Fruit fly (Drosophila melanogaster) whole organism, embryonic: Measurements from ENCODE around the gene Pex3.
A peak's percentile ranks its signal among the peaks of the same experiment; 100 is the strongest.

Experiments
- ATbp ChIP-seq: fragments of 200-800 bp; sonication (Bioruptor generic); optimal IDR thresholded peaks from 2 replicates; lab custom pipeline; 2017; ENCODE audit warnings: missing biosample characterization, mild to moderate bottlenecking, missing genetic modification characterization, missing genetic modification reagents
- Ada2b ChIP-seq: fragments of 200-800 bp; sonication (Bioruptor generic); IDR thresholded peaks from 2 replicates; pipeline ENCODE4 v1.3.6; 2022; ENCODE audit warnings: missing biosample characterization, missing genetic modification characterization
- Adf1 ChIP-seq: fragments of 200-800 bp; sonication (Bioruptor generic); IDR thresholded peaks from 2 replicates; pipeline ENCODE4 v1.3.6; 2022; ENCODE audit warnings: missing biosample characterization, missing genetic modification characterization
- CG10147 ChIP-seq: fragments of 200-800 bp; sonication (Bioruptor generic); optimal IDR thresholded peaks from 2 replicates; lab custom pipeline; 2019; ENCODE audit warnings: missing biosample characterization, mild to moderate bottlenecking, missing genetic modification characterization, moderate library complexity
- CG11695 ChIP-seq: fragments of 200-800 bp; sonication (Bioruptor generic); IDR thresholded peaks from 3 replicates; pipeline ENCODE4 v1.3.6; 2022; ENCODE audit warnings: missing biosample characterization, missing genetic modification characterization
- CG14710 ChIP-seq: fragments of 200-800 bp; sonication (Bioruptor generic); optimal IDR thresholded peaks from 3 replicates; lab custom pipeline; 2019; ENCODE audit warnings: missing biosample characterization, mild to moderate bottlenecking, missing genetic modification characterization, moderate library complexity
- CG16813 ChIP-seq: fragments of 200-800 bp; sonication (Bioruptor generic); IDR thresholded peaks from 3 replicates; pipeline ENCODE4 v1.3.6; 2022; ENCODE audit warnings: missing biosample characterization, missing genetic modification characterization; ENCODE audit not compliant: partially characterized antibody
- CG17612 ChIP-seq: fragments of 200-800 bp; sonication (Bioruptor generic); IDR thresholded peaks from 2 replicates; pipeline ENCODE4 v1.3.6; 2022; ENCODE audit warnings: missing biosample characterization, missing genetic modification characterization
- CG17802 ChIP-seq: fragments of 200-800 bp; sonication (Bioruptor generic); optimal IDR thresholded peaks from 2 replicates; lab custom pipeline; 2018; ENCODE audit warnings: missing biosample characterization, mild to moderate bottlenecking, missing genetic modification characterization, moderate library complexity
- CG2199 ChIP-seq: fragments of 200-800 bp; sonication (Bioruptor generic); IDR thresholded peaks from 3 replicates; pipeline ENCODE4 v1.3.6; 2022; ENCODE audit warnings: missing biosample characterization, missing genetic modification characterization
- CG2202 ChIP-seq: fragments of 200-800 bp; sonication (Bioruptor generic); optimal IDR thresholded peaks from 2 replicates; lab custom pipeline; 2018; ENCODE audit warnings: missing biosample characterization, mild to moderate bottlenecking, missing genetic modification characterization
- CG4707 ChIP-seq: fragments of 200-800 bp; sonication (Bioruptor generic); optimal IDR thresholded peaks from 2 replicates; lab custom pipeline; 2018; ENCODE audit warnings: missing biosample characterization, mild to moderate bottlenecking, missing genetic modification characterization, moderate library complexity
- CG9437 ChIP-seq: fragments of 200-800 bp; sonication (Bioruptor generic); optimal IDR thresholded peaks from 2 replicates; lab custom pipeline; 2018; ENCODE audit warnings: missing biosample characterization, mild to moderate bottlenecking, missing genetic modification characterization
- CG9932 ChIP-seq: fragments of 200-800 bp; sonication (Bioruptor generic); IDR thresholded peaks from 2 replicates; pipeline ENCODE4 v1.3.6; 2022; ENCODE audit warnings: missing biosample characterization, missing genetic modification characterization
- Dbx ChIP-seq: fragments of 200-800 bp; sonication (Bioruptor generic); IDR thresholded peaks from 3 replicates; pipeline ENCODE4 v1.3.6; 2022; ENCODE audit warnings: missing biosample characterization, missing genetic modification characterization
- Dek ChIP-seq: fragments of 200-800 bp; sonication (Bioruptor generic); optimal IDR thresholded peaks from 3 replicates; lab custom pipeline; 2019; ENCODE audit warnings: missing biosample characterization, mild to moderate bottlenecking, missing genetic modification characterization, moderate library complexity
- Doc3 ChIP-seq: fragments of 200-800 bp; sonication (Bioruptor generic); IDR thresholded peaks from 3 replicates; pipeline ENCODE4 v1.3.6; 2022; ENCODE audit warnings: missing biosample characterization, missing genetic modification characterization; ENCODE audit not compliant: partially characterized antibody
- HmgZ ChIP-seq: fragments of 200-800 bp; sonication (Bioruptor generic); optimal IDR thresholded peaks from 2 replicates; lab custom pipeline; 2018; ENCODE audit warnings: missing biosample characterization, mild to moderate bottlenecking, missing genetic modification characterization
- Hr3 ChIP-seq: fragments of 200-800 bp; sonication (Bioruptor generic); optimal IDR thresholded peaks from 3 replicates; lab custom pipeline; 2016; ENCODE audit warnings: missing biosample characterization, missing genetic modification characterization
- MESR4 ChIP-seq: fragments of 200-800 bp; sonication (Bioruptor generic); optimal IDR thresholded peaks from 2 replicates; lab custom pipeline; 2018; ENCODE audit warnings: missing biosample characterization, mild to moderate bottlenecking, missing genetic modification characterization, moderate library complexity
- Opbp ChIP-seq: fragments of 200-800 bp; sonication (Bioruptor generic); IDR thresholded peaks from 3 replicates; pipeline ENCODE4 v1.3.6; 2022; ENCODE audit warnings: missing biosample characterization, missing genetic modification characterization; ENCODE audit not compliant: partially characterized antibody
- Rfx ChIP-seq: fragments of 200-800 bp; sonication (Bioruptor generic); IDR thresholded peaks from 2 replicates; pipeline ENCODE4 v1.3.6; 2022; ENCODE audit warnings: missing biosample characterization, missing genetic modification characterization
- Spps ChIP-seq: fragments of 200-800 bp; sonication (Bioruptor generic); optimal IDR thresholded peaks from 2 replicates; lab custom pipeline; 2018; ENCODE audit warnings: missing biosample characterization, mild to moderate bottlenecking, missing genetic modification characterization
- TFAM ChIP-seq: fragments of 200-800 bp; sonication (Bioruptor generic); optimal IDR thresholded peaks from 2 replicates; lab custom pipeline; 2017; ENCODE audit warnings: missing biosample characterization, missing genetic modification characterization, inconsistent platforms
- aop ChIP-seq: fragments of 200-800 bp; sonication (Bioruptor generic); IDR thresholded peaks from 2 replicates; pipeline ENCODE4 v1.3.6; 2022; ENCODE audit warnings: missing biosample characterization, missing genetic modification characterization
- ap ChIP-seq: fragments of 200-800 bp; sonication (Bioruptor generic); IDR thresholded peaks from 2 replicates; pipeline ENCODE4 v1.3.6; 2022; ENCODE audit warnings: missing biosample characterization, missing genetic modification characterization
- chinmo ChIP-seq: fragments of 200-800 bp; sonication (Bioruptor generic); IDR thresholded peaks from 4 replicates; pipeline ENCODE4 v1.3.6; 2022; ENCODE audit warnings: missing biosample characterization, missing genetic modification characterization; ENCODE audit not compliant: partially characterized antibody
- dysf ChIP-seq: fragments of 200-800 bp; sonication (Bioruptor generic); IDR thresholded peaks from 3 replicates; pipeline ENCODE4 v1.3.6; 2022; ENCODE audit warnings: missing biosample characterization, missing genetic modification characterization
- ewg ChIP-seq: fragments of 200-800 bp; sonication (Bioruptor generic); optimal IDR thresholded peaks from 3 replicates; lab custom pipeline; 2017; ENCODE audit warnings: mild to moderate bottlenecking, missing biosample characterization, missing genetic modification reagents, missing genetic modification characterization
- gem ChIP-seq: fragments of 200-800 bp; sonication (Bioruptor generic); optimal IDR thresholded peaks from 2 replicates; lab custom pipeline; 2019; ENCODE audit warnings: missing biosample characterization, mild to moderate bottlenecking, missing genetic modification characterization, moderate library complexity
- gro ChIP-seq: fragments of 200-800 bp; sonication (Bioruptor generic); optimal IDR thresholded peaks from 2 replicates; lab custom pipeline; 2016; ENCODE audit warnings: missing biosample characterization, missing genetic modification characterization
- mld ChIP-seq: fragments of 200-800 bp; sonication (Bioruptor generic); IDR thresholded peaks from 3 replicates; pipeline ENCODE4 v1.3.6; 2022; ENCODE audit warnings: missing biosample characterization, missing genetic modification characterization; ENCODE audit not compliant: partially characterized antibody
- nmo ChIP-seq: fragments of 200-800 bp; sonication (Bioruptor generic); optimal IDR thresholded peaks from 2 replicates; lab custom pipeline; 2018; ENCODE audit warnings: missing biosample characterization, mild to moderate bottlenecking, missing genetic modification characterization, moderate library complexity
- nom ChIP-seq: fragments of 200-800 bp; sonication (Bioruptor generic); optimal IDR thresholded peaks from 2 replicates; lab custom pipeline; 2017; ENCODE audit warnings: missing biosample characterization, missing genetic modification characterization, mild to moderate bottlenecking, moderate library complexity, missing genetic modification reagents
- onecut ChIP-seq: fragments of 200-800 bp; sonication (Bioruptor generic); IDR thresholded peaks from 2 replicates; pipeline ENCODE4 v1.3.6; 2022; ENCODE audit warnings: missing biosample characterization, missing genetic modification characterization
- org-1 ChIP-seq: fragments of 200-800 bp; sonication (Bioruptor generic); optimal IDR thresholded peaks from 2 replicates; lab custom pipeline; 2017; ENCODE audit warnings: missing biosample characterization, missing genetic modification characterization
- pum ChIP-seq: fragments of 200-800 bp; sonication (Bioruptor generic); optimal IDR thresholded peaks from 2 replicates; lab custom pipeline; 2016; ENCODE audit warnings: missing biosample characterization, missing genetic modification characterization
- repo ChIP-seq: fragments of 200-800 bp; sonication (Bioruptor generic); optimal IDR thresholded peaks from 2 replicates; lab custom pipeline; 2016; ENCODE audit warnings: missing biosample characterization, missing genetic modification characterization
- ro ChIP-seq: fragments of 200-800 bp; sonication (Bioruptor generic); IDR thresholded peaks from 2 replicates; pipeline ENCODE4 v1.3.6; 2022; ENCODE audit warnings: missing biosample characterization, missing genetic modification characterization
- sim ChIP-seq: fragments of 200-800 bp; sonication (Bioruptor generic); IDR thresholded peaks from 2 replicates; pipeline ENCODE4 v1.3.6; 2022; ENCODE audit warnings: missing biosample characterization, missing genetic modification characterization
- sisA ChIP-seq: fragments of 200-800 bp; sonication (Bioruptor generic); IDR thresholded peaks from 2 replicates; pipeline ENCODE4 v1.3.6; 2022; ENCODE audit warnings: missing biosample characterization, missing genetic modification characterization
- slbo ChIP-seq: fragments of 200-800 bp; sonication (Bioruptor generic); IDR thresholded peaks from 2 replicates; pipeline ENCODE4 v1.3.6; 2022; ENCODE audit warnings: missing biosample characterization, missing genetic modification characterization
- sob ChIP-seq: fragments of 200-800 bp; sonication (Bioruptor generic); IDR thresholded peaks from 2 replicates; pipeline ENCODE4 v1.3.6; 2022; ENCODE audit warnings: missing biosample characterization, missing genetic modification characterization
- stc ChIP-seq: fragments of 200-800 bp; sonication (Bioruptor generic); IDR thresholded peaks from 2 replicates; pipeline ENCODE4 v1.3.6; 2022; ENCODE audit warnings: missing biosample characterization, missing genetic modification characterization
- stwl ChIP-seq: fragments of 200-800 bp; sonication (Bioruptor generic); optimal IDR thresholded peaks from 3 replicates; lab custom pipeline; 2018; ENCODE audit warnings: missing biosample characterization, mild to moderate bottlenecking, missing genetic modification characterization, moderate library complexity
- toy ChIP-seq: fragments of 200-800 bp; sonication (Bioruptor generic); IDR thresholded peaks from 2 replicates; pipeline ENCODE4 v1.3.6; 2022; ENCODE audit warnings: missing biosample characterization, missing genetic modification characterization
- trh ChIP-seq: fragments of 200-800 bp; sonication (Bioruptor generic); optimal IDR thresholded peaks from 2 replicates; lab custom pipeline; 2016; ENCODE audit warnings: missing biosample characterization, missing genetic modification characterization
- z ChIP-seq: fragments of 200-800 bp; sonication (Bioruptor generic); IDR thresholded peaks from 3 replicates; pipeline ENCODE4 v1.3.6; 2022; ENCODE audit warnings: missing biosample characterization, missing genetic modification characterization
- zf30C ChIP-seq: fragments of 200-800 bp; sonication (Bioruptor generic); optimal IDR thresholded peaks from 3 replicates; lab custom pipeline; 2018; ENCODE audit warnings: missing biosample characterization, mild to moderate bottlenecking, missing genetic modification characterization

Gene Pex3

DNA sequence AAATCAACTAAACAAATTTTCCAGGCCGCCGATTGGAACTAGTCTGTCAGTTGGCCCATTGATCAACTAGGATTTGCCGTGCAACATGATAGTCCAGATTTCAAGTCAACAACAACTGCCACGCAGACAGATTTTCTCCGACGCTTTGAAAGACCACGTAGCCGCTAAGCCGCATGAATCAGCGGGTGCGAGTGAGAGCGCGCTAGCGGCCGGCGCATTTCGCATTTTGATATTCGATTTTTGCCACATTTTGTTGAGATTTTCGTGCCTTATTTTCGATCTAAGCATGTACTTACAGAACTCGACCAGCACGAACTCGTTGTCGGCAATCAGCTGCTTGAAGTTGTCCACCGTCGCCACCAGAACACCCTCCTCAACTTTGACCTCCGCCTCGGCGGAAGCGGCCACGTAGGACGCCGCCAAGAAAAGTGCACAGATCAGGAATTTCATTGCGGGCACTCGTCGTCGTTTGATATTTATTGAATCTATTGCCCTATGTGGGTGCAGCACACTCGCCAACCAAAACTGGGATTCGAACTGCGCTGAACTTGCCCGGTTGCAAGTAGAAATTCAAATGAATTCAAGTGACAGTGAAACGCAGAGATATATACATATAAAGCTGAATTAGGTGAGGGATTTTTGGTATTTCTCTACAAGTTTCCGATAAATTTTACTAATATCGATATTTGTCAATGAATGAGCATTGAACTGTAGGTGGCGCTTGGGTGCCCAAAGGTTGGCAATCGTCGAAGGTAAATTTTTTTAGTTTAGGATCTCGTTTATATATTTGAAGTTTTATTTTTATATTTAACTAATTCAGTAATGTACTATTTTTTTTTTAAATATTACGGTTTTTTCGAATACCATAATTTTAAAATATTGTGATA, 1.9 kb upstream of the Pex3 start, which contains the start of gene Pdi (continued):
- TF ChIP-seq sim (GFP tag; lab: Robert Waterston, UW) (no peak), gem (tag; lab: Kevin White, UChicago) (peak; percentile 32), sob (GFP tag; lab: Robert Waterston, UW) (peak; percentile 60; the same call in 1 of the 2 replicates), TFAM (GFP tag; lab: Kevin White, UChicago) (no peak), trh (GFP tag; lab: Kevin White, UChicago) (peak; percentile 1), aop (GFP tag; lab: Robert Waterston, UW) (no peak), ewg (GFP tag; lab: Kevin White, UChicago) (peak; percentile 10), gro (GFP tag; lab: Kevin White, UChicago) (peak; percentile 50), Rfx (GFP tag; lab: Robert Waterston, UW) (peak; percentile 59), ap (GFP tag; lab: Robert Waterston, UW) (no peak), stwl (tag; lab: Kevin White, UChicago) (peak; percentile 79), CG14710 (peak; percentile 59), slbo (GFP tag; lab: Robert Waterston, UW) (no peak), zf30C (GFP tag; lab: Kevin White, UChicago) (no peak), Adf1 (GFP tag; lab: Robert Waterston, UW) (0 out of 2 replicates have a peak, but pooled peaks have one; percentile 7), dysf (GFP tag; lab: Robert Waterston, UW) (no peak), CG17612 (no peak), chinmo (GFP tag; lab: Robert Waterston, UW) (peak; percentile 76; the same call in 2 of the 4 replicates), CG4707 (GFP tag; lab: Kevin White, UChicago) (peak; percentile 25), CG9932 (no peak), CG2202 (tag; lab: Kevin White, UChicago) (peak; percentile 12), CG10147 (GFP tag; lab: Kevin White, UChicago) (no peak), org-1 (GFP tag; lab: Kevin White, UChicago) (no peak), Hr3 (GFP tag; lab: Kevin White, UChicago) (peak; percentile 9), z (GFP tag; lab: Robert Waterston, UW) (no peak), CG17802 (tag; lab: Kevin White, UChicago) (no peak), Spps (tag; lab: Kevin White, UChicago) (peak; percentile 16), MESR4 (GFP tag; lab: Kevin White, UChicago) (peak; percentile 79), mld (GFP tag; lab: Robert Waterston, UW) (peak; percentile 46; the same call in 1 of the 3 replicates), Doc3 (peak; percentile 57), stc (no peak), Dbx (GFP tag; lab: Robert Waterston, UW) (0 out of 3 replicates have a peak, but pooled peaks have one; percentile 33), pum (GFP tag; lab: Kevin White, UChicago) (no peak), CG2199 (GFP tag; lab: Robert Waterston, UW) (peak; percentile 78; the same call in 2 of the 3 replicates), ATbp (peak; percentile 6), CG16813 (GFP tag; lab: Robert Waterston, UW) (peak; percentile 75), Ada2b (GFP tag; lab: Robert Waterston, UW) (no peak), ro (GFP tag; lab: Robert Waterston, UW) (no peak), repo (GFP tag; lab: Kevin White, UChicago) (peak; percentile 2), Dek (tag; lab: Kevin White, UChicago) (peak; percentile 42), sisA (GFP tag; lab: Robert Waterston, UW) (no peak), onecut (GFP tag; lab: Robert Waterston, UW) (no peak), HmgZ (tag; lab: Kevin White, UChicago) (peak; percentile 52), CG11695 (no peak), CG9437 (GFP tag; lab: Kevin White, UChicago) (no peak), Opbp (peak; percentile 75; the same call in 2 of the 3 replicates), nom (GFP tag; lab: Kevin White, UChicago) (peak; percentile 53), nmo (GFP tag; lab: Kevin White, UChicago) (peak; percentile 62), toy (GFP tag; lab: Robert Waterston, UW) (no peak)
